Worm (Caenorhabditis elegans): ENCODE results near the gene T07F10.3.
"Not testable (repeated sequence)": the region's sequence is repeated elsewhere in the genome, so short reads cannot be mapped to it uniquely, and the experiment has no call there.

- TF ChIP-seq cog-1 (tag; optimal IDR thresholded peaks at IDR 0.05); flt-1 (GFP tag; IDR thresholded peaks at IDR 0.05); tab-1 (GFP tag; IDR thresholded peaks at IDR 0.05); T22C8.4 (GFP tag; IDR thresholded peaks at IDR 0.05); klf-2 (GFP tag; conservative IDR thresholded peaks at IDR 0.05); ztf-23 (GFP tag; IDR thresholded peaks at IDR 0.05); ztf-29 (GFP tag; IDR thresholded peaks at IDR 0.05); ref-1 (GFP tag; conservative IDR thresholded peaks at IDR 0.05); med-1 (GFP tag; optimal IDR thresholded peaks at IDR 0.05; ENCODE audit: insufficient read depth): not testable (repeated sequence)
Measured at ce11 chrV:12865615-12866014, 4.2 kb downstream of the T07F10.3 start, which contains the start of gene T07F10.5.
